Worm (Caenorhabditis elegans) whole organism, L1 larva: Measurements from ENCODE around the gene hsp-110.

Source experiments
- C16A3.4 ChIP-seq: fragments of 150-350 bp; optimal IDR thresholded peaks from 2 replicates; lab custom pipeline; 2014; ENCODE audit warnings: missing biosample characterization, missing genetic modification characterization
- C34B4.2 ChIP-seq: sonication (generic microtip); optimal IDR thresholded peaks from 2 replicates; lab custom pipeline; 2017; ENCODE audit warnings: mild to moderate bottlenecking, missing genetic modification characterization, missing compliant biosample characterization
- Y116A8C.19 ChIP-seq: sonication (generic microtip); optimal IDR thresholded peaks from 2 replicates; lab custom pipeline; 2016; ENCODE audit warnings: missing compliant biosample characterization, missing genetic modification characterization, borderline replicate concordance
- alr-1 ChIP-seq: fragments of 200-800 bp; sonication (Bioruptor generic); optimal IDR thresholded peaks from 2 replicates; lab custom pipeline; 2018; ENCODE audit warnings: borderline replicate concordance, mild to moderate bottlenecking, missing genetic modification characterization, missing compliant biosample characterization
- aly-2 ChIP-seq: fragments of 150-350 bp; optimal IDR thresholded peaks from 2 replicates; lab custom pipeline; 2014; ENCODE audit warnings: missing biosample characterization, missing genetic modification characterization
- ama-1 ChIP-seq: fragments of 150-350 bp; optimal IDR thresholded peaks from 2 replicates; lab custom pipeline; 2014
- ceh-8 ChIP-seq: fragments of 200-800 bp; sonication (Bioruptor generic); optimal IDR thresholded peaks from 2 replicates; lab custom pipeline; 2018; ENCODE audit warnings: mild to moderate bottlenecking, missing genetic modification characterization, moderate library complexity, missing compliant biosample characterization
- ceh-82 ChIP-seq, 3 experiments: fragments of 150-350 bp in 1 of 3; sonication (generic microtip) in 2 of 3; optimal IDR thresholded peaks; 2 replicates each; lab custom pipeline; 2014 to 2017; ENCODE audit warnings: missing biosample characterization in 3 of 3, missing genetic modification characterization in 3 of 3
- ceh-88 ChIP-seq: fragments of 200-800 bp; sonication (Bioruptor generic); IDR thresholded peaks from 2 replicates; pipeline ENCODE4 v1.3.6; 2022; ENCODE audit warnings: missing genetic modification characterization, missing compliant biosample characterization
- ceh-90 ChIP-seq: sonication (generic microtip); optimal IDR thresholded peaks from 2 replicates; lab custom pipeline; 2016; ENCODE audit warnings: missing genetic modification characterization, missing compliant biosample characterization
- ces-1 ChIP-seq: fragments of 150-350 bp; optimal IDR thresholded peaks from 2 replicates; lab custom pipeline; 2014; ENCODE audit warnings: missing biosample characterization, missing genetic modification reagents, missing genetic modification characterization
- efl-1 ChIP-seq, 4 experiments: fragments of 150-350 bp; optimal IDR thresholded peaks in 3 of 4; peaks in 1 of 4; 1 replicate in 1 of 4; 2 replicates in 3 of 4; lab custom pipeline; 2014; ENCODE audit warnings: missing biosample characterization in 2 of 4, missing genetic modification characterization in 2 of 4, missing genetic modification reagents in 2 of 4
- efl-3 ChIP-seq: fragments of 200-800 bp; sonication (Bioruptor generic); optimal IDR thresholded peaks from 2 replicates; lab custom pipeline; 2018; ENCODE audit warnings: mild to moderate bottlenecking, missing genetic modification characterization, missing compliant biosample characterization
- elt-3 ChIP-seq, 6 experiments: fragments of 150-350 bp in 1 of 6; sonication (generic microtip); optimal IDR thresholded peaks; 2 replicates each; lab custom pipeline; 2017 to 2018; ENCODE audit warnings: missing biosample characterization in 6 of 6, missing genetic modification characterization in 6 of 6, inconsistent platforms in 1 of 6
- ets-5 ChIP-seq: fragments of 200-800 bp; sonication (Bioruptor generic); IDR thresholded peaks from 2 replicates; pipeline ENCODE4 v1.3.6; 2022; ENCODE audit warnings: missing genetic modification characterization, missing compliant biosample characterization
- fkh-10 ChIP-seq: sonication (generic microtip); optimal IDR thresholded peaks from 2 replicates; lab custom pipeline; 2017; ENCODE audit warnings: missing biosample characterization, missing genetic modification reagents, missing genetic modification characterization
- fkh-4 ChIP-seq: sonication (generic microtip); optimal IDR thresholded peaks from 2 replicates; lab custom pipeline; 2016; ENCODE audit warnings: missing compliant biosample characterization, missing genetic modification characterization, borderline replicate concordance
- fkh-8 ChIP-seq: sonication (generic microtip); optimal IDR thresholded peaks from 2 replicates; lab custom pipeline; 2016; ENCODE audit warnings: mild to moderate bottlenecking, missing genetic modification characterization, missing compliant biosample characterization
- grh-1 ChIP-seq: fragments of 200-800 bp; sonication (Bioruptor generic); IDR thresholded peaks from 2 replicates; pipeline ENCODE4 v1.3.6; 2022; ENCODE audit warnings: missing genetic modification reagents, missing genetic modification characterization, missing compliant biosample characterization
- hlh-4 ChIP-seq: sonication (generic microtip); optimal IDR thresholded peaks from 2 replicates; lab custom pipeline; 2016; ENCODE audit warnings: mild to moderate bottlenecking, missing genetic modification characterization, missing compliant biosample characterization
- hpl-2 ChIP-seq: fragments of 150-350 bp; optimal IDR thresholded peaks from 2 replicates; lab custom pipeline; 2014; ENCODE audit warnings: missing biosample characterization, missing genetic modification reagents, missing genetic modification characterization
- jun-1 ChIP-seq: fragments of 150-350 bp; optimal IDR thresholded peaks from 2 replicates; lab custom pipeline; 2014; ENCODE audit warnings: missing biosample characterization, missing genetic modification reagents, missing genetic modification characterization
- lin-13 ChIP-seq: fragments of 150-350 bp; optimal IDR thresholded peaks from 2 replicates; lab custom pipeline; 2014; ENCODE audit warnings: missing biosample characterization, missing genetic modification reagents, missing genetic modification characterization
- lin-35 ChIP-seq, 2 experiments: fragments of 150-350 bp; optimal IDR thresholded peaks; 2 replicates each; lab custom pipeline; 2014; ENCODE audit warnings: missing biosample characterization in 2 of 2, missing genetic modification characterization in 2 of 2, missing genetic modification reagents in 2 of 2
- mab-9 ChIP-seq: fragments of 200-800 bp; sonication (Bioruptor generic); IDR thresholded peaks from 2 replicates; pipeline ENCODE4 v1.3.6; 2022; ENCODE audit warnings: missing genetic modification reagents, missing genetic modification characterization, missing compliant biosample characterization
- mdl-1 ChIP-seq, 2 experiments: fragments of 150-350 bp; optimal IDR thresholded peaks; 2 replicates each; lab custom pipeline; 2014 to 2017; ENCODE audit warnings: missing biosample characterization in 2 of 2, missing genetic modification characterization in 2 of 2, inconsistent platforms in 1 of 2
- mef-2 ChIP-seq: fragments of 150-350 bp; optimal IDR thresholded peaks from 2 replicates; lab custom pipeline; 2014; ENCODE audit warnings: missing biosample characterization, missing genetic modification characterization
- nhr-12 ChIP-seq: sonication (generic microtip); optimal IDR thresholded peaks from 2 replicates; lab custom pipeline; 2017; ENCODE audit warnings: missing biosample characterization, missing genetic modification characterization
- nhr-19 ChIP-seq: fragments of 200-800 bp; sonication (Bioruptor generic); conservative IDR thresholded peaks from 2 replicates; pipeline ENCODE4 v1.3.6; 2022; ENCODE audit warnings: missing genetic modification characterization, missing compliant biosample characterization
- nhr-20 ChIP-seq: sonication (generic microtip); optimal IDR thresholded peaks from 2 replicates; lab custom pipeline; 2016; ENCODE audit warnings: mild to moderate bottlenecking, missing genetic modification characterization, missing compliant biosample characterization
- nhr-76 ChIP-seq: sonication (generic microtip); optimal IDR thresholded peaks from 2 replicates; lab custom pipeline; 2017; ENCODE audit warnings: missing biosample characterization, missing genetic modification characterization
- nhr-77 ChIP-seq: fragments of 150-350 bp; optimal IDR thresholded peaks from 2 replicates; lab custom pipeline; 2014; ENCODE audit warnings: missing biosample characterization, missing genetic modification characterization
- nhr-85 ChIP-seq: sonication (generic microtip); peaks from one replicate; lab custom pipeline; 2016; ENCODE audit warnings: missing genetic modification characterization, inconsistent platforms, missing compliant biosample characterization
- pax-3 ChIP-seq: fragments of 200-800 bp; sonication (Bioruptor generic); optimal IDR thresholded peaks from 2 replicates; lab custom pipeline; 2018; ENCODE audit warnings: mild to moderate bottlenecking, missing genetic modification characterization, moderate library complexity, missing compliant biosample characterization
- pqm-1 ChIP-seq: sonication (generic microtip); optimal IDR thresholded peaks from 3 replicates; lab custom pipeline; 2017; ENCODE audit warnings: missing biosample characterization, missing genetic modification characterization
- snu-23 ChIP-seq: sonication (generic microtip); optimal IDR thresholded peaks from 2 replicates; lab custom pipeline; 2016; ENCODE audit warnings: missing genetic modification characterization, missing compliant biosample characterization
- sptf-1 ChIP-seq: fragments of 150-350 bp; optimal IDR thresholded peaks from 2 replicates; lab custom pipeline; 2014; ENCODE audit warnings: missing biosample characterization, missing genetic modification characterization
- swsn-7 ChIP-seq: sonication (generic microtip); optimal IDR thresholded peaks from 2 replicates; lab custom pipeline; 2016; ENCODE audit warnings: missing genetic modification characterization, missing compliant biosample characterization
- tlp-1 ChIP-seq: fragments of 150-350 bp; optimal IDR thresholded peaks from 2 replicates; lab custom pipeline; 2014; ENCODE audit warnings: missing biosample characterization, missing genetic modification characterization
- unc-130 ChIP-seq: fragments of 150-350 bp; optimal IDR thresholded peaks from 2 replicates; lab custom pipeline; 2017; ENCODE audit warnings: missing biosample characterization, missing genetic modification characterization, inconsistent platforms
- unc-30 ChIP-seq: sonication (generic microtip); optimal IDR thresholded peaks from 2 replicates; lab custom pipeline; 2017; ENCODE audit warnings: missing biosample characterization, missing genetic modification characterization
- unc-86 ChIP-seq: sonication (generic microtip); optimal IDR thresholded peaks from 2 replicates; lab custom pipeline; 2016; ENCODE audit warnings: missing genetic modification characterization, missing compliant biosample characterization
- unc-98 ChIP-seq: fragments of 200-800 bp; sonication (Bioruptor generic); IDR thresholded peaks from 2 replicates; pipeline ENCODE4 v1.3.6; 2022; ENCODE audit warnings: missing genetic modification characterization, missing compliant biosample characterization
- vab-15 ChIP-seq: sonication (generic microtip); optimal IDR thresholded peaks from 2 replicates; lab custom pipeline; 2017; ENCODE audit warnings: missing genotype, mild to moderate bottlenecking, missing genetic modification characterization, missing compliant biosample characterization
- xbp-1 ChIP-seq: sonication (generic microtip); optimal IDR thresholded peaks from 2 replicates; lab custom pipeline; 2016; ENCODE audit warnings: missing genetic modification characterization, missing compliant biosample characterization
- ztf-11 ChIP-seq, 2 experiments: sonication (generic microtip); optimal IDR thresholded peaks; 2 replicates each; lab custom pipeline; 2016 to 2017; ENCODE audit warnings: missing genetic modification characterization in 2 of 2, missing biosample characterization in 1 of 2, missing compliant biosample characterization in 1 of 2
- ztf-4 ChIP-seq: fragments of 150-350 bp; optimal IDR thresholded peaks from 2 replicates; lab custom pipeline; 2014; ENCODE audit warnings: missing biosample characterization, missing genetic modification characterization

hsp-110 gene

ce11 chrIII:8425076-8425475 is 21.6 kb downstream of the hsp-110 start (continued):
- no peak for TF ChIP-seq ceh-90 (tag; lab: Kevin White, UChicago)
- peak in 1 of 2 experiments; percentile 48 for TF ChIP-seq ztf-11 (tag; optimal IDR thresholded peaks at IDR 0.05; lab: Kevin White, UChicago)
- TF ChIP-seq ceh-82 (tag; optimal IDR thresholded peaks at IDR 0.05; lab: Kevin White, UChicago) = peak in 2 of 3 experiments; percentile 17 to 54
- TF ChIP-seq nhr-85 (tag; lab: Kevin White, UChicago) = peak; percentile 60
- no peak for TF ChIP-seq grh-1 (GFP tag; lab: Robert Waterston, UW)
- TF ChIP-seq unc-130 (tag; lab: Kevin White, UChicago) = no peak
- no peak for TF ChIP-seq ceh-88 (GFP tag; lab: Robert Waterston, UW)
- TF ChIP-seq aly-2 (tag; lab: Kevin White, UChicago) = no peak
- peak; percentile 47 for TF ChIP-seq jun-1 (tag; lab: Kevin White, UChicago)
- TF ChIP-seq ceh-8 (GFP tag; lab: Kevin White, UChicago) = no peak
- TF ChIP-seq lin-13 (GFP tag; lab: Kevin White, UChicago) = peak; percentile 44
- no peak for TF ChIP-seq unc-98 (GFP tag; lab: Robert Waterston, UW)
- no peak for TF ChIP-seq hlh-4
- TF ChIP-seq mab-9 (GFP tag; lab: Robert Waterston, UW) = no peak
- peak; percentile 89 for TF ChIP-seq snu-23 (GFP tag; lab: Kevin White, UChicago)
- peak in 2 of 6 experiments; percentile 12 to 18 for TF ChIP-seq elt-3 (tag; optimal IDR thresholded peaks at IDR 0.05; lab: Kevin White, UChicago)
- no peak for TF ChIP-seq fkh-4 (tag; lab: Kevin White, UChicago)
- peak; percentile 48 for TF ChIP-seq nhr-19 (GFP tag; lab: Robert Waterston, UW)
- no peak for TF ChIP-seq tlp-1 (tag; lab: Kevin White, UChicago)
- no peak for TF ChIP-seq fkh-10 (GFP tag; lab: Kevin White, UChicago)
- TF ChIP-seq C16A3.4 (tag; lab: Kevin White, UChicago) = peak; percentile 56
- TF ChIP-seq ets-5 (GFP tag; lab: Robert Waterston, UW) = no peak
- TF ChIP-seq C34B4.2 (tag; lab: Kevin White, UChicago) = no peak
- peak; percentile 30 for TF ChIP-seq nhr-77 (tag; lab: Kevin White, UChicago)
- TF ChIP-seq alr-1 (tag; lab: Kevin White, UChicago) = no peak
- TF ChIP-seq efl-1 (optimal IDR thresholded peaks at IDR 0.05; lab: Kevin White, UChicago) = peak; percentile 57 to 79
- TF ChIP-seq efl-1 (GFP tag; optimal IDR thresholded peaks at IDR 0.05 in 1 of 2; lab: Kevin White, UChicago) = peak; percentile 37 to 94
- peak in 1 of 2 experiments; percentile 63 for TF ChIP-seq mdl-1 (tag; optimal IDR thresholded peaks at IDR 0.05; lab: Kevin White, UChicago)
- peak; percentile 62 for TF ChIP-seq swsn-7 (tag; lab: Kevin White, UChicago)
- TF ChIP-seq efl-3 (GFP tag; lab: Kevin White, UChicago) = no peak
- peak; percentile 71 for TF ChIP-seq nhr-20

ce11 chrIII:8417968-8418267 is 28.8 kb downstream of the hsp-110 start, which contains the start of gene sor-1:
Gene sor-1 (plus strand): TSS chrIII:8418168.
- TF ChIP-seq nhr-12 (tag; lab: Kevin White, UChicago) = no peak

ce11 chrIII:8417192-8417967 is 29.3 kb downstream of the hsp-110 start:
- peak; percentile 28 for TF ChIP-seq nhr-76 (tag; lab: Kevin White, UChicago)
- TF ChIP-seq unc-30 (tag; lab: Kevin White, UChicago) = no peak
- peak; percentile 51 for TF ChIP-seq vab-15 (tag; lab: Kevin White, UChicago)
- TF ChIP-seq elt-3 (tag; optimal IDR thresholded peaks at IDR 0.05; lab: Kevin White, UChicago) = peak in 3 of 6 experiments; percentile 54 to 75 (median 62)
- TF ChIP-seq fkh-8 (tag; lab: Kevin White, UChicago) = peak; percentile 92
- peak; percentile 77 to 83 for TF ChIP-seq lin-35 (GFP tag; optimal IDR thresholded peaks at IDR 0.05; lab: Kevin White, UChicago)
- TF ChIP-seq ztf-4 (tag; lab: Kevin White, UChicago) = peak; percentile 97
- TF ChIP-seq unc-86 = peak; percentile 96
- TF ChIP-seq Y116A8C.19 (tag; lab: Kevin White, UChicago) = peak; percentile 47
- TF ChIP-seq hlh-4 = no peak
- TF ChIP-seq pax-3 (tag; lab: Kevin White, UChicago) = peak; percentile 81
- no peak for TF ChIP-seq ets-5 (GFP tag; lab: Robert Waterston, UW)
- TF ChIP-seq mef-2 (tag; lab: Kevin White, UChicago) = peak; percentile 40
- TF ChIP-seq ama-1 (lab: Kevin White, UChicago) = no peak
- no peak for TF ChIP-seq pqm-1
- peak; percentile 68 for TF ChIP-seq hpl-2 (GFP tag; lab: Kevin White, UChicago)
- TF ChIP-seq grh-1 (GFP tag; lab: Robert Waterston, UW) = peak; percentile 75
- TF ChIP-seq fkh-4 (tag; lab: Kevin White, UChicago) = peak; percentile 79
- peak in 1 of 2 experiments; percentile 84 for TF ChIP-seq ztf-11 (tag; optimal IDR thresholded peaks at IDR 0.05; lab: Kevin White, UChicago)
- TF ChIP-seq xbp-1 (tag; lab: Kevin White, UChicago) = peak; percentile 99
- TF ChIP-seq snu-23 (GFP tag; lab: Kevin White, UChicago) = peak; percentile 97
- no peak; the same call in none of the 2 replicates for TF ChIP-seq mab-9 (GFP tag; lab: Robert Waterston, UW)
- no peak for TF ChIP-seq ces-1 (GFP tag; lab: Kevin White, UChicago)
- no peak for TF ChIP-seq sptf-1 (tag; lab: Kevin White, UChicago)
